Worm (Caenorhabditis elegans): ENCODE data around the gene scav-1.

The scav-1 gene

ce11 chrX:5368220-5368619 lies 32.2 kb downstream of the scav-1 start, which contains the start of gene jkk-1:
Gene jkk-1, plus strand, starts transcription at chrX:5368468.
- TF ChIP-seq pha-4 (tag; optimal IDR thresholded peaks at IDR 0.05) = no peak
- TF ChIP-seq hmg-11 (tag; optimal IDR thresholded peaks at IDR 0.05) = peak; percentile 25
- TF ChIP-seq lin-15B (tag; optimal IDR thresholded peaks at IDR 0.05) = no peak
- no peak for TF ChIP-seq nhr-23 (tag; optimal IDR thresholded peaks at IDR 0.05)
- peak; percentile 26 for TF ChIP-seq snpc-4 (tag; optimal IDR thresholded peaks at IDR 0.05)
- TF ChIP-seq egl-5 (tag; optimal IDR thresholded peaks at IDR 0.05) = no peak
- TF ChIP-seq lin-39 (tag; optimal IDR thresholded peaks at IDR 0.05) = peak; percentile 78
- TF ChIP-seq nfya-1 (tag; optimal IDR thresholded peaks at IDR 0.05; ENCODE audit: insufficient read depth) = peak; percentile 53

ce11 chrX:5366613-5367012 lies 33.8 kb downstream of the scav-1 start:
- TF ChIP-seq pha-4 (tag; optimal IDR thresholded peaks at IDR 0.05) (no peak), lin-39 (tag; optimal IDR thresholded peaks at IDR 0.05) (no peak), nhr-43 (tag; optimal IDR thresholded peaks at IDR 0.05; ENCODE audit: poor library complexity, severe bottlenecking) (no peak), pqm-1 (tag; optimal IDR thresholded peaks at IDR 0.05) (no peak), elt-2 (tag; optimal IDR thresholded peaks at IDR 0.05) (no peak), sea-2 (GFP tag; optimal IDR thresholded peaks at IDR 0.05) (no peak), nhr-12 (tag; optimal IDR thresholded peaks at IDR 0.05) (no peak), unc-62 (GFP tag; optimal IDR thresholded peaks at IDR 0.05) (no peak), mdl-1 (tag; optimal IDR thresholded peaks at IDR 0.05) (no peak), ztf-4 (tag; optimal IDR thresholded peaks at IDR 0.05) (no peak), ztf-11 (tag; optimal IDR thresholded peaks at IDR 0.05) (no peak), nhr-23 (tag; optimal IDR thresholded peaks at IDR 0.05) (no peak), ceh-28 (tag; optimal IDR thresholded peaks at IDR 0.05) (no peak), ceh-9 (tag; optimal IDR thresholded peaks at IDR 0.05) (no peak), fkh-2 (tag; optimal IDR thresholded peaks at IDR 0.05) (no peak), fkh-10 (GFP tag; optimal IDR thresholded peaks at IDR 0.05) (no peak), nhr-25 (tag; optimal IDR thresholded peaks at IDR 0.05) (no peak), ama-1 (optimal IDR thresholded peaks at IDR 0.05) (no peak), snpc-4 (tag; optimal IDR thresholded peaks at IDR 0.05) (no peak), elt-3 (tag; optimal IDR thresholded peaks at IDR 0.05) (no peak)

ce11 chrX:5365437-5365836 lies 34.9 kb downstream of the scav-1 start, which contains the start of gene F35C8.5:
Gene F35C8.5, plus strand, starts transcription at chrX:5365813.
- peak; percentile 57 for TF ChIP-seq elt-2 (tag; optimal IDR thresholded peaks at IDR 0.05)
- TF ChIP-seq nhr-77 (tag; optimal IDR thresholded peaks at IDR 0.05) = no peak
- TF ChIP-seq nhr-43 (tag; optimal IDR thresholded peaks at IDR 0.05; ENCODE audit: poor library complexity, severe bottlenecking) = no peak
- peak; percentile 68 for TF ChIP-seq pqm-1 (tag; optimal IDR thresholded peaks at IDR 0.05)
- no peak for TF ChIP-seq fkh-10 (GFP tag; optimal IDR thresholded peaks at IDR 0.05)
- TF ChIP-seq ceh-28 (tag; optimal IDR thresholded peaks at IDR 0.05) = no peak
- peak; percentile 16 for TF ChIP-seq pha-4 (tag; optimal IDR thresholded peaks at IDR 0.05)
- no peak for TF ChIP-seq lsy-12 (tag; optimal IDR thresholded peaks at IDR 0.05)
- no peak for TF ChIP-seq lin-39 (tag; optimal IDR thresholded peaks at IDR 0.05)
- TF ChIP-seq fkh-2 (tag; optimal IDR thresholded peaks at IDR 0.05) = no peak
- no peak for TF ChIP-seq hmg-11 (tag; optimal IDR thresholded peaks at IDR 0.05)
- TF ChIP-seq ceh-16 (tag; optimal IDR thresholded peaks at IDR 0.05) = no peak
- no peak for TF ChIP-seq mml-1 (tag; optimal IDR thresholded peaks at IDR 0.05)
- TF ChIP-seq fos-1 (tag; optimal IDR thresholded peaks at IDR 0.05) = no peak
- no peak for TF ChIP-seq elt-3 (tag; optimal IDR thresholded peaks at IDR 0.05)
- TF ChIP-seq ceh-82 (tag; optimal IDR thresholded peaks at IDR 0.05) = no peak
- no peak for TF ChIP-seq ZK546.5 (tag; optimal IDR thresholded peaks at IDR 0.05)
- no peak for TF ChIP-seq nhr-28 (tag; optimal IDR thresholded peaks at IDR 0.05)
- no peak for TF ChIP-seq unc-39 (tag; optimal IDR thresholded peaks at IDR 0.05)
- no peak for TF ChIP-seq mdl-1 (tag; optimal IDR thresholded peaks at IDR 0.05)
- no peak for TF ChIP-seq eor-1 (tag; optimal IDR thresholded peaks at IDR 0.05)
- TF ChIP-seq R02D3.7 (tag; optimal IDR thresholded peaks at IDR 0.05) = no peak
- no peak for TF ChIP-seq aly-2 (tag; optimal IDR thresholded peaks at IDR 0.05)
- TF ChIP-seq nhr-237 (tag; optimal IDR thresholded peaks at IDR 0.05) = no peak
- TF ChIP-seq jun-1 (tag; optimal IDR thresholded peaks at IDR 0.05) = no peak
- TF ChIP-seq nhr-11 (tag; optimal IDR thresholded peaks at IDR 0.05) = no peak
- no peak for TF ChIP-seq nhr-76 (tag; optimal IDR thresholded peaks at IDR 0.05)

All from whole organism, L3 larva.